Worm (Caenorhabditis elegans) whole organism, young adult: ENCODE results near the gene nsph-4.3.

ENCODE experiments used
- C06A6.2 ChIP-seq: fragments of 200-800 bp; sonication (Bioruptor generic); conservative IDR thresholded peaks from 2 replicates; pipeline ENCODE4 v1.3.6; 2022; ENCODE audit warnings: missing genetic modification characterization, missing compliant biosample characterization
- C17E4.6 ChIP-seq: fragments of 200-800 bp; sonication (Bioruptor generic); IDR thresholded peaks from 2 replicates; pipeline ENCODE4 v1.3.6; 2022; ENCODE audit warnings: missing genetic modification reagents, missing genetic modification characterization, missing compliant biosample characterization
- F22D6.2 ChIP-seq: sonication (generic microtip); optimal IDR thresholded peaks from 2 replicates; lab custom pipeline; 2016; ENCODE audit warnings: mild to moderate bottlenecking, missing genetic modification characterization, missing compliant biosample characterization
- K11D2.4 ChIP-seq: fragments of 200-800 bp; sonication (Bioruptor generic); IDR thresholded peaks from 2 replicates; pipeline ENCODE4 v1.3.6; 2022; ENCODE audit warnings: missing genetic modification reagents, missing genetic modification characterization, missing compliant biosample characterization
- K12H6.12 ChIP-seq: fragments of 200-800 bp; sonication (Bioruptor generic); optimal IDR thresholded peaks from 2 replicates; lab custom pipeline; 2018; ENCODE audit warnings: mild to moderate bottlenecking, missing genetic modification characterization, missing compliant biosample characterization
- Y53F4B.3 ChIP-seq: fragments of 200-800 bp; sonication (Bioruptor generic); IDR thresholded peaks from 2 replicates; pipeline ENCODE4 v1.3.6; 2022; ENCODE audit warnings: missing genetic modification reagents, missing genetic modification characterization, missing compliant biosample characterization
- atf-7 ChIP-seq: sonication (generic microtip); optimal IDR thresholded peaks from 2 replicates; lab custom pipeline; 2017; ENCODE audit warnings: mild to moderate bottlenecking, missing genetic modification characterization, missing compliant biosample characterization
- attf-6 ChIP-seq: fragments of 200-800 bp; sonication (Bioruptor generic); IDR thresholded peaks from 2 replicates; pipeline ENCODE4 v1.3.6; 2022; ENCODE audit warnings: missing genetic modification reagents, missing genetic modification characterization, missing compliant biosample characterization
- ceh-40 ChIP-seq: fragments of 200-800 bp; sonication (Bioruptor generic); IDR thresholded peaks from 2 replicates; pipeline ENCODE4 v1.3.6; 2022; ENCODE audit warnings: missing genetic modification characterization, missing compliant biosample characterization
- ceh-79 ChIP-seq: sonication (generic microtip); optimal IDR thresholded peaks from 2 replicates; lab custom pipeline; 2017; ENCODE audit warnings: mild to moderate bottlenecking, missing genetic modification characterization, missing compliant biosample characterization
- ceh-91 ChIP-seq: fragments of 200-800 bp; sonication (Bioruptor generic); IDR thresholded peaks from 2 replicates; pipeline ENCODE4 v1.3.6; 2022; ENCODE audit warnings: missing genetic modification reagents, missing genetic modification characterization, missing compliant biosample characterization
- chd-7 ChIP-seq: sonication (generic microtip); optimal IDR thresholded peaks from 2 replicates; lab custom pipeline; 2016; ENCODE audit warnings: mild to moderate bottlenecking, missing genetic modification characterization, moderate library complexity, missing compliant biosample characterization
- dox-1 ChIP-seq: fragments of 200-800 bp; sonication (Bioruptor generic); IDR thresholded peaks from 2 replicates; pipeline ENCODE4 v1.3.6; 2022; ENCODE audit warnings: missing genetic modification reagents, missing genetic modification characterization, missing compliant biosample characterization
- dpl-1 ChIP-seq: fragments of 150-350 bp; optimal IDR thresholded peaks from 2 replicates; lab custom pipeline; 2014; ENCODE audit warnings: missing biosample characterization, missing genetic modification reagents, missing genetic modification characterization
- egl-18 ChIP-seq: fragments of 200-800 bp; sonication (Bioruptor generic); IDR thresholded peaks from 2 replicates; pipeline ENCODE4 v1.3.6; 2022; ENCODE audit warnings: missing genetic modification reagents, missing genetic modification characterization, missing compliant biosample characterization
- fkh-3 ChIP-seq: sonication (generic microtip); optimal IDR thresholded peaks from 2 replicates; lab custom pipeline; 2016; ENCODE audit warnings: mild to moderate bottlenecking, missing genetic modification characterization, missing compliant biosample characterization
- hlh-12 ChIP-seq: sonication (generic microtip); optimal IDR thresholded peaks from 2 replicates; lab custom pipeline; 2016; ENCODE audit warnings: missing genetic modification characterization, missing compliant biosample characterization
- hmg-20 ChIP-seq: fragments of 200-800 bp; sonication (Bioruptor generic); IDR thresholded peaks from 2 replicates; pipeline ENCODE4 v1.3.6; 2022; ENCODE audit warnings: missing genetic modification reagents, missing genetic modification characterization, missing compliant biosample characterization
- hsf-1 ChIP-seq: fragments of 200-800 bp; sonication (Bioruptor generic); IDR thresholded peaks from 2 replicates; pipeline ENCODE4 v1.3.6; 2022; ENCODE audit warnings: missing genetic modification reagents, missing genetic modification characterization, missing compliant biosample characterization
- lsl-1 ChIP-seq: fragments of 200-800 bp; sonication (Bioruptor generic); optimal IDR thresholded peaks from 2 replicates; lab custom pipeline; 2018; ENCODE audit warnings: mild to moderate bottlenecking, missing genetic modification characterization, moderate library complexity, missing compliant biosample characterization
- mcd-1 ChIP-seq: fragments of 200-800 bp; sonication (Bioruptor generic); IDR thresholded peaks from 2 replicates; pipeline ENCODE4 v1.3.6; 2022; ENCODE audit warnings: missing genetic modification reagents, missing genetic modification characterization, missing compliant biosample characterization
- mel-28 ChIP-seq: sonication (generic microtip); optimal IDR thresholded peaks from 2 replicates; lab custom pipeline; 2016; ENCODE audit warnings: borderline replicate concordance, mild to moderate bottlenecking, missing genetic modification characterization, missing compliant biosample characterization
- mes-4 ChIP-seq: sonication (generic microtip); optimal IDR thresholded peaks from 2 replicates; lab custom pipeline; 2016; ENCODE audit warnings: missing genotype, missing genetic modification characterization, missing compliant biosample characterization
- nfya-1 ChIP-seq: sonication (generic microtip); optimal IDR thresholded peaks from 2 replicates; lab custom pipeline; 2017; ENCODE audit warnings: antibody characterized with exemption, missing compliant biosample characterization, missing genetic modification characterization, borderline replicate concordance; ENCODE audit not compliant: insufficient read depth
- nfya-2 ChIP-seq: fragments of 200-800 bp; sonication (Bioruptor generic); IDR thresholded peaks from 2 replicates; pipeline ENCODE4 v1.3.6; 2022; ENCODE audit warnings: missing genetic modification reagents, missing genetic modification characterization, missing compliant biosample characterization
- nfyb-1 ChIP-seq: fragments of 200-800 bp; sonication (Bioruptor generic); IDR thresholded peaks from 2 replicates; pipeline ENCODE4 v1.3.6; 2022; ENCODE audit warnings: missing genetic modification reagents, missing genetic modification characterization, missing compliant biosample characterization
- nhr-120 ChIP-seq: fragments of 200-800 bp; sonication (Bioruptor generic); IDR thresholded peaks from 2 replicates; pipeline ENCODE4 v1.3.6; 2022; ENCODE audit warnings: missing genetic modification characterization, missing compliant biosample characterization
- nhr-90 ChIP-seq: sonication (generic microtip); optimal IDR thresholded peaks from 2 replicates; lab custom pipeline; 2016; ENCODE audit warnings: missing genotype, mild to moderate bottlenecking, missing genetic modification characterization, missing compliant biosample characterization
- rcor-1 ChIP-seq: fragments of 200-800 bp; sonication (Bioruptor generic); IDR thresholded peaks from 2 replicates; pipeline ENCODE4 v1.3.6; 2022; ENCODE audit warnings: missing genetic modification reagents, missing genetic modification characterization, missing compliant biosample characterization
- rec-8 ChIP-seq, 2 experiments: sonication (generic microtip); optimal IDR thresholded peaks; 2 replicates each; lab custom pipeline; 2016; ENCODE audit warnings: mild to moderate bottlenecking in 2 of 2, missing genetic modification characterization in 2 of 2, missing genetic modification reagents in 2 of 2, missing genotype in 2 of 2, missing biosample characterization in 1 of 2, missing compliant biosample characterization in 1 of 2, moderate library complexity in 1 of 2
- rpc-1 ChIP-seq, 2 experiments: fragments of 150-350 bp in 1 of 2; sonication (generic microtip) in 1 of 2; optimal IDR thresholded peaks; 2 replicates each; lab custom pipeline; 2014 to 2018; ENCODE audit warnings: missing biosample characterization in 1 of 2, missing genetic modification characterization in 1 of 2, missing genetic modification reagents in 1 of 2, missing genotype in 1 of 2
- sdz-38 ChIP-seq: sonication (generic microtip); optimal IDR thresholded peaks from 2 replicates; lab custom pipeline; 2016; ENCODE audit warnings: missing genotype, missing genetic modification characterization, missing compliant biosample characterization
- sea-2 ChIP-seq: fragments of 200-800 bp; sonication (Bioruptor generic); IDR thresholded peaks from 2 replicates; pipeline ENCODE4 v1.3.6; 2022; ENCODE audit warnings: missing genetic modification characterization, missing compliant biosample characterization
- snpc-1.1 ChIP-seq: sonication (generic microtip); optimal IDR thresholded peaks from 2 replicates; lab custom pipeline; 2017; ENCODE audit warnings: missing genetic modification characterization, mild to moderate bottlenecking, missing compliant biosample characterization, antibody characterized with exemption, moderate library complexity, missing genotype, missing genetic modification reagents; ENCODE audit not compliant: insufficient read depth
- snpc-3.4 ChIP-seq: sonication (generic microtip); optimal IDR thresholded peaks from 2 replicates; lab custom pipeline; 2017; ENCODE audit warnings: missing genetic modification characterization, mild to moderate bottlenecking, missing compliant biosample characterization, antibody characterized with exemption, moderate library complexity, missing genotype, missing genetic modification reagents
- snpc-4 ChIP-seq, 5 experiments: fragments of 150-350 bp in 1 of 5; sonication (generic microtip) in 4 of 5; optimal IDR thresholded peaks; 2 replicates each; lab custom pipeline; 2014 to 2018; ENCODE audit warnings: missing genetic modification characterization in 5 of 5, missing biosample characterization in 3 of 5, antibody characterized with exemption in 2 of 5, mild to moderate bottlenecking in 2 of 5, missing compliant biosample characterization in 2 of 5, missing genotype in 2 of 5, moderate library complexity in 2 of 5, missing genetic modification reagents in 1 of 5
- unc-130 ChIP-seq: sonication (generic microtip); optimal IDR thresholded peaks from 2 replicates; lab custom pipeline; 2016; ENCODE audit warnings: missing genetic modification reagents, missing genetic modification characterization, missing compliant biosample characterization
- xnd-1 ChIP-seq: sonication (generic microtip); optimal IDR thresholded peaks from 2 replicates; lab custom pipeline; 2016; ENCODE audit warnings: missing genotype, missing genetic modification reagents, missing genetic modification characterization, missing compliant biosample characterization
- ztf-18 ChIP-seq: sonication (generic microtip); optimal IDR thresholded peaks from 2 replicates; lab custom pipeline; 2016; ENCODE audit warnings: missing genotype, mild to moderate bottlenecking, missing genetic modification characterization, missing compliant biosample characterization
- ztf-25 ChIP-seq: fragments of 200-800 bp; sonication (Bioruptor generic); IDR thresholded peaks from 2 replicates; pipeline ENCODE4 v1.3.6; 2022; ENCODE audit warnings: missing genetic modification reagents, missing genetic modification characterization, missing compliant biosample characterization
- ztf-28 ChIP-seq: fragments of 200-800 bp; sonication (Bioruptor generic); IDR thresholded peaks from 2 replicates; pipeline ENCODE4 v1.3.6; 2022; ENCODE audit warnings: missing genetic modification reagents, missing genetic modification characterization, missing compliant biosample characterization

The nsph-4.3 gene

ce11 chrIII:7642015-7642414 is 32.9 kb upstream of the nsph-4.3 start (continued):
- peak; percentile 49 for TF ChIP-seq rcor-1 (GFP tag; lab: Robert Waterston, UW)
- TF ChIP-seq mcd-1 (GFP tag; lab: Robert Waterston, UW), result no peak
- TF ChIP-seq ceh-40 (GFP tag; lab: Robert Waterston, UW), result 0 out of 2 replicates have a peak, but pooled peaks have one; percentile 44
- TF ChIP-seq ztf-28 (GFP tag; lab: Robert Waterston, UW), result 0 out of 2 replicates have a peak, but pooled peaks have one; percentile 42
- TF ChIP-seq dpl-1 (GFP tag; lab: Kevin White, UChicago), result peak; percentile 19

- TF ChIP-seq lsl-1 (GFP tag; lab: Kevin White, UChicago), result no peak
- TF ChIP-seq chd-7 (tag; lab: Kevin White, UChicago), result no peak
- TF ChIP-seq nfyb-1 (GFP tag; lab: Robert Waterston, UW), result no peak
- no peak for TF ChIP-seq unc-130
- no peak for TF ChIP-seq ceh-91 (GFP tag; lab: Robert Waterston, UW)
- TF ChIP-seq hmg-20 (GFP tag; lab: Robert Waterston, UW), result no peak
- TF ChIP-seq snpc-3.4 (tag; lab: Kevin White, UChicago), result no peak
- TF ChIP-seq rpc-1 (optimal IDR thresholded peaks at IDR 0.05; lab: Kevin White, UChicago), result no peak
- no peak for TF ChIP-seq rpc-1 (tag; optimal IDR thresholded peaks at IDR 0.05; lab: Kevin White, UChicago)
- no peak for TF ChIP-seq hsf-1
- no peak for TF ChIP-seq K12H6.12
Measured at ce11 chrIII:7641337-7641736, 32.3 kb upstream of the nsph-4.3 start.

ce11 chrIII:7625086-7625485 is 16.0 kb upstream of the nsph-4.3 start, which contains the start of gene fbn-1:
Gene fbn-1, plus strand, starts transcription at chrIII:7625386.
- TF ChIP-seq Y53F4B.3 (GFP tag; lab: Robert Waterston, UW) (no peak), mel-28 (tag; lab: Kevin White, UChicago) (no peak), rec-8 (tag; optimal IDR thresholded peaks at IDR 0.05; lab: Kevin White, UChicago) (no peak), sdz-38 (no peak), sea-2 (GFP tag; lab: Robert Waterston, UW) (no peak), K11D2.4 (GFP tag; lab: Robert Waterston, UW) (no peak), C17E4.6 (GFP tag; lab: Robert Waterston, UW) (no peak), hsf-1 (no peak), ceh-91 (GFP tag; lab: Robert Waterston, UW) (no peak), egl-18 (GFP tag; lab: Robert Waterston, UW) (no peak), fkh-3 (no peak), nfya-1 (tag; lab: Kevin White, UChicago) (no peak), ztf-28 (GFP tag; lab: Robert Waterston, UW) (no peak), nhr-90 (tag; lab: Kevin White, UChicago) (no peak), ceh-79 (tag; lab: Kevin White, UChicago) (no peak), C06A6.2 (GFP tag; lab: Robert Waterston, UW) (no peak), nfya-2 (GFP tag; lab: Robert Waterston, UW) (no peak)

ce11 chrIII:7622922-7623321 is 13.9 kb upstream of the nsph-4.3 start:
- TF ChIP-seq ztf-18 (no peak), rec-8 (tag; optimal IDR thresholded peaks at IDR 0.05; lab: Kevin White, UChicago) (no peak), atf-7 (no peak), dpl-1 (GFP tag; lab: Kevin White, UChicago) (no peak), sea-2 (GFP tag; lab: Robert Waterston, UW) (no peak), F22D6.2 (tag; lab: Kevin White, UChicago) (no peak), dox-1 (GFP tag; lab: Robert Waterston, UW) (no peak), xnd-1 (no peak), nhr-120 (GFP tag; lab: Robert Waterston, UW) (no peak), attf-6 (no peak), mes-4 (tag; lab: Kevin White, UChicago) (no peak), snpc-1.1 (no peak), sdz-38 (no peak), C17E4.6 (GFP tag; lab: Robert Waterston, UW) (no peak), chd-7 (tag; lab: Kevin White, UChicago) (no peak), ztf-25 (GFP tag; lab: Robert Waterston, UW) (no peak), hlh-12 (tag; lab: Kevin White, UChicago) (no peak), snpc-4 (GFP tag; optimal IDR thresholded peaks at IDR 0.05; lab: Kevin White, UChicago) (no peak), snpc-4 (tag; optimal IDR thresholded peaks at IDR 0.05; lab: Kevin White, UChicago) (no peak)
